Fruit fly (Drosophila melanogaster) Kc167 (cell line): ENCODE results near the gene DIP-iota.

Experiments
- Myc ChIP-seq: fragments of >200 bp; optimal IDR thresholded peaks from 2 replicates; lab custom pipeline; 2017; ENCODE audit warnings: missing external identifiers
- Sin3A ChIP-seq: fragments of >200 bp; optimal IDR thresholded peaks from 2 replicates; lab custom pipeline; 2018; ENCODE audit warnings: missing external identifiers
- h ChIP-seq: fragments of >200 bp; optimal IDR thresholded peaks from 3 replicates; lab custom pipeline; 2018; ENCODE audit warnings: missing external identifiers
- insv ChIP-seq: fragments of >200 bp; optimal IDR thresholded peaks from 3 replicates; lab custom pipeline; 2018; ENCODE audit warnings: missing external identifiers
- psq ChIP-seq: fragments of >200 bp; optimal IDR thresholded peaks from 2 replicates; lab custom pipeline; 2017; ENCODE audit warnings: missing external identifiers
- ttk ChIP-seq: sonication (Bioruptor generic); optimal IDR thresholded peaks from 2 replicates; lab custom pipeline; 2017; ENCODE audit warnings: missing external identifiers

dm6 chr2L:6622031-6622430 lies 531 bp upstream of the DIP-iota start:
- TF ChIP-seq ttk (lab: Kevin White, UChicago) (no peak), psq (no peak), insv (lab: Kevin White, UChicago) (no peak), Myc (lab: Kevin White, UChicago) (no peak), h (lab: Kevin White, UChicago) (no peak), Sin3A (no peak)
